Fruit fly (Drosophila melanogaster) Kc167 (cell line): ENCODE results near the gene Gmppb.

Experiments
- Myc ChIP-seq: fragments of >200 bp; optimal IDR thresholded peaks from 2 replicates; lab custom pipeline; 2017; ENCODE audit warnings: missing external identifiers
- Sin3A ChIP-seq: fragments of >200 bp; optimal IDR thresholded peaks from 2 replicates; lab custom pipeline; 2018; ENCODE audit warnings: missing external identifiers
- h ChIP-seq: fragments of >200 bp; optimal IDR thresholded peaks from 3 replicates; lab custom pipeline; 2018; ENCODE audit warnings: missing external identifiers
- insv ChIP-seq: fragments of >200 bp; optimal IDR thresholded peaks from 3 replicates; lab custom pipeline; 2018; ENCODE audit warnings: missing external identifiers
- psq ChIP-seq: fragments of >200 bp; optimal IDR thresholded peaks from 2 replicates; lab custom pipeline; 2017; ENCODE audit warnings: missing external identifiers
- ttk ChIP-seq: sonication (Bioruptor generic); optimal IDR thresholded peaks from 2 replicates; lab custom pipeline; 2017; ENCODE audit warnings: missing external identifiers

The Gmppb gene

dm6 chr3R:4811124-4811935, at the start of gene Gmppb:
TSS of gene Gmppb (plus strand) at chr3R:4811444.
- TF ChIP-seq Myc (lab: Kevin White, UChicago) = no peak
- TF ChIP-seq h (lab: Kevin White, UChicago) = no peak
- no peak for TF ChIP-seq insv (lab: Kevin White, UChicago)
- no peak for TF ChIP-seq ttk
- TF ChIP-seq psq (lab: Kevin White, UChicago) = no peak
- no peak for TF ChIP-seq Sin3A

dm6 chr3R:4768711-4769239, 42.5 kb upstream of the Gmppb start:
- TF ChIP-seq Myc (lab: Kevin White, UChicago) (no peak), ttk (no peak), h (lab: Kevin White, UChicago) (no peak), Sin3A (no peak), insv (lab: Kevin White, UChicago) (no peak), psq (lab: Kevin White, UChicago) (no peak)

dm6 chr3R:4771319-4771718, 39.9 kb upstream of the Gmppb start:
- TF ChIP-seq Sin3A = no peak
- TF ChIP-seq ttk = no peak

dm6 chr3R:4773097-4773496, 38.1 kb upstream of the Gmppb start, which contains the start of gene CG44098:
TSS of gene CG44098 (minus strand) at chr3R:4773197.
- TF ChIP-seq psq (lab: Kevin White, UChicago) = no peak
- no peak for TF ChIP-seq Sin3A
- no peak for TF ChIP-seq insv (lab: Kevin White, UChicago)

- TF ChIP-seq psq (lab: Kevin White, UChicago) = no peak
- TF ChIP-seq Sin3A = no peak
- no peak for TF ChIP-seq insv (lab: Kevin White, UChicago)
- TF ChIP-seq Myc (lab: Kevin White, UChicago) = no peak
These were observed 36.3 kb upstream of the Gmppb start, which contains the start of gene CG44088 for dm6 chr3R:4774953-4775352. TSS of gene CG44088 (minus strand) at chr3R:4775053.

- TF ChIP-seq ttk = no peak
These were observed 35.9 kb upstream of the Gmppb start for dm6 chr3R:4775371-4775770.

- TF ChIP-seq h (lab: Kevin White, UChicago) (no peak), psq (lab: Kevin White, UChicago) (no peak), Sin3A (no peak), ttk (no peak), Myc (lab: Kevin White, UChicago) (no peak), insv (lab: Kevin White, UChicago) (no peak)
These were observed 31.0 kb upstream of the Gmppb start, which contains the start of gene CG14655 for dm6 chr3R:4780262-4780661. TSS of gene CG14655 (minus strand) at chr3R:4780302.

- TF ChIP-seq Sin3A = no peak
- no peak for TF ChIP-seq ttk
- no peak for TF ChIP-seq psq (lab: Kevin White, UChicago)
- no peak for TF ChIP-seq h (lab: Kevin White, UChicago)
- no peak for TF ChIP-seq Myc (lab: Kevin White, UChicago)
- TF ChIP-seq insv (lab: Kevin White, UChicago) = no peak
These were observed 30.5 kb upstream of the Gmppb start for dm6 chr3R:4780721-4781120.

- no peak for TF ChIP-seq h (lab: Kevin White, UChicago)
- TF ChIP-seq insv (lab: Kevin White, UChicago) = no peak
- TF ChIP-seq psq (lab: Kevin White, UChicago) = no peak
- TF ChIP-seq Sin3A = no peak
- no peak for TF ChIP-seq ttk
These were observed 26.6 kb upstream of the Gmppb start, which contains the start of gene Ccdc39 for dm6 chr3R:4784622-4785021. TSS of gene Ccdc39 (minus strand) at chr3R:4784722.

- TF ChIP-seq Myc (lab: Kevin White, UChicago) (no peak), insv (lab: Kevin White, UChicago) (no peak), h (lab: Kevin White, UChicago) (no peak), ttk (no peak), psq (lab: Kevin White, UChicago) (no peak), Sin3A (no peak)
These were observed 13.7 kb upstream of the Gmppb start for dm6 chr3R:4797585-4797984.

- no peak for TF ChIP-seq Sin3A
- TF ChIP-seq h (lab: Kevin White, UChicago) = no peak
These were observed 13.2 kb upstream of the Gmppb start for dm6 chr3R:4798025-4798424.

- TF ChIP-seq insv (lab: Kevin White, UChicago) (no peak), psq (lab: Kevin White, UChicago) (peak; percentile 11)
These were observed 7.1 kb upstream of the Gmppb start for dm6 chr3R:4804126-4804649.
